Worm (Caenorhabditis elegans) whole organism, L4/young adult: Measurements from ENCODE around the gene bbs-4.

Experiments used
- W03F9.2 ChIP-seq: fragments of 150-350 bp; optimal IDR thresholded peaks from 2 replicates; lab custom pipeline; 2014; ENCODE audit warnings: missing biosample characterization, missing genetic modification characterization
- dao-5 ChIP-seq: sonication (generic microtip); optimal IDR thresholded peaks from 2 replicates; lab custom pipeline; 2016; ENCODE audit warnings: missing genotype, missing genetic modification characterization, moderate library complexity, missing compliant biosample characterization
- him-1 ChIP-seq: sonication (generic microtip); optimal IDR thresholded peaks from 2 replicates; lab custom pipeline; 2016; ENCODE audit warnings: missing genotype, missing genetic modification reagents, missing genetic modification characterization, missing compliant biosample characterization

DNA sequence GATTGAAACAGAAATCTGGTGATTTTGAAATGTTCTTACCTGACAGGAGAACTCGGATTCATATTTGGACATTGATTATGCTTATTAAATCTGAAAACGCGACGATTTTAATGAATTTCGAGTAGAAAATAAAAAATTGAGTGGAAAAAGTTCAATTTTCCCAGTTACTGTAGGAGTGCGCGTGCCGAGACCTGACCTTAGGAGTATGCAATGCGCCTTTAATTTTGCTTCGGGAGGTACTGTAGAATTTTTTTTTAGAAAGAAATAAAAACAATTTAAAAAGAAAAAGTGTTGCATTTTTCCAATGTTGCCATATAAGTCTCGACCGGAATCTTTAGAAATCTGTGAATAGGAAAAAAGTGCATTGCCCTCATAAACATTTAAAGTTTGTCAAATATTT, 46.0 kb downstream of the bbs-4 start, which contains the start of gene C48B4.11:
- TF ChIP-seq him-1 (tag; lab: Kevin White, UChicago) (no peak), dao-5 (tag; lab: Kevin White, UChicago) (no peak), W03F9.2 (tag; lab: Kevin White, UChicago) (no peak)
